Worm (Caenorhabditis elegans) whole organism, early embryonic: ENCODE results near the gene str-136.

Source experiments
- B0310.2 ChIP-seq: sonication (generic microtip); optimal IDR thresholded peaks from 2 replicates; lab custom pipeline; 2016; ENCODE audit warnings: mild to moderate bottlenecking, missing genetic modification characterization, missing compliant biosample characterization
- F13C5.2 ChIP-seq: sonication (generic microtip); optimal IDR thresholded peaks from 2 replicates; lab custom pipeline; 2017; ENCODE audit warnings: mild to moderate bottlenecking, missing genetic modification characterization, inconsistent platforms, missing compliant biosample characterization
- aly-1 ChIP-seq: sonication (generic microtip); optimal IDR thresholded peaks from 2 replicates; lab custom pipeline; 2016; ENCODE audit warnings: missing genetic modification characterization, missing compliant biosample characterization
- ama-1 ChIP-seq: fragments of 150-350 bp; optimal IDR thresholded peaks from 2 replicates; lab custom pipeline; 2014
- ceh-13 ChIP-seq: fragments of 200-800 bp; sonication (Bioruptor generic); optimal IDR thresholded peaks from 2 replicates; lab custom pipeline; 2018; ENCODE audit warnings: mild to moderate bottlenecking, missing genetic modification characterization, missing compliant biosample characterization
- ceh-36 ChIP-seq: sonication (generic microtip); optimal IDR thresholded peaks from 2 replicates; lab custom pipeline; 2016; ENCODE audit warnings: missing genetic modification characterization, inconsistent platforms, missing compliant biosample characterization
- ets-7 ChIP-seq: sonication (generic microtip); optimal IDR thresholded peaks from 2 replicates; lab custom pipeline; 2016; ENCODE audit warnings: missing genotype, missing genetic modification characterization, missing compliant biosample characterization
- flt-1 ChIP-seq: fragments of 200-800 bp; sonication (Bioruptor generic); IDR thresholded peaks from 2 replicates; pipeline ENCODE4 v1.3.6; 2022; ENCODE audit warnings: missing genetic modification characterization, missing compliant biosample characterization
- hmbx-1 ChIP-seq: sonication (generic microtip); optimal IDR thresholded peaks from 2 replicates; lab custom pipeline; 2016; ENCODE audit warnings: mild to moderate bottlenecking, missing genetic modification characterization, missing compliant biosample characterization
- hmg-4 ChIP-seq: fragments of 200-800 bp; sonication (Bioruptor generic); optimal IDR thresholded peaks from 2 replicates; lab custom pipeline; 2018; ENCODE audit warnings: mild to moderate bottlenecking, missing genetic modification characterization, missing compliant biosample characterization
- hnd-1 ChIP-seq: sonication (generic microtip); optimal IDR thresholded peaks from 2 replicates; lab custom pipeline; 2016; ENCODE audit warnings: missing genetic modification characterization, missing compliant biosample characterization
- pes-1 ChIP-seq: fragments of 200-800 bp; sonication (Bioruptor generic); IDR thresholded peaks from 2 replicates; pipeline ENCODE4 v1.3.6; 2022; ENCODE audit warnings: missing genetic modification reagents, missing genetic modification characterization, missing compliant biosample characterization
- scrt-1 ChIP-seq: fragments of 200-800 bp; sonication (Bioruptor generic); IDR thresholded peaks from 2 replicates; pipeline ENCODE4 v1.3.6; 2022; ENCODE audit warnings: missing genetic modification characterization, missing compliant biosample characterization
- sea-1 ChIP-seq: fragments of 200-800 bp; sonication (Bioruptor generic); conservative IDR thresholded peaks from 2 replicates; pipeline ENCODE4 v1.3.6; 2022; ENCODE audit warnings: missing genetic modification characterization, missing compliant biosample characterization
- tbx-11 ChIP-seq: fragments of 200-800 bp; sonication (Bioruptor generic); IDR thresholded peaks from 2 replicates; pipeline ENCODE4 v1.3.6; 2022; ENCODE audit warnings: missing genetic modification characterization, missing compliant biosample characterization
- tbx-37 ChIP-seq: fragments of 200-800 bp; sonication (Bioruptor generic); conservative IDR thresholded peaks from 2 replicates; pipeline ENCODE4 v1.3.6; 2022; ENCODE audit warnings: missing genetic modification reagents, missing genetic modification characterization, missing compliant biosample characterization
- tra-4 ChIP-seq: sonication (generic microtip); optimal IDR thresholded peaks from 2 replicates; lab custom pipeline; 2017; ENCODE audit warnings: missing genetic modification characterization, missing compliant biosample characterization

str-136 gene

DNA sequence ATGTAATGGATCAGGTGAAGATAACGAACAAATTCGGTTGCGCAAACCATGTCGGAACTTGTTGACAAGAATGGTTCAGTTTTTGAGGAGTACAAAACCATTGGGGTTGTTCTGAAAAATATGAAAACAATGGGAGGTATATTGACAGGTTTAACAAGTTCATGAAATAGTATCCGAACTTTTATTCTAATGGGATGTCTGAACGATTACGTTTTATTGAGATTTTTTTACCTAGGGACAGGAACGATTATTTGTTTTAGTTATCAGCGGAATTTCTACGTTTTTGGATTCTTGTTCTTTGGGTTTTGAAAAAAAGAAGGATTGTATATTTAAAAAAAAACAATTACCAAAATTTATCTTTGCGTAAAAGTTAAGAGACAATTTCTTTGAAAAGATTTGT, 2.0 kb upstream of the str-136 start, which contains the start of gene str-135:
TSS of gene str-135 (minus strand) at position 101 of the 400 bp plus-strand sequence.
- no peak for TF ChIP-seq scrt-1 (GFP tag; lab: Robert Waterston, UW)
- no peak for TF ChIP-seq flt-1
- TF ChIP-seq hmg-4 (GFP tag; lab: Kevin White, UChicago), result no peak
- no peak for TF ChIP-seq tra-4 (tag; lab: Kevin White, UChicago)
- TF ChIP-seq tbx-37 (GFP tag; lab: Robert Waterston, UW), result no peak
- no peak for TF ChIP-seq ceh-13 (GFP tag; lab: Kevin White, UChicago)
- no peak for TF ChIP-seq tbx-11 (GFP tag; lab: Robert Waterston, UW)
- TF ChIP-seq F13C5.2 (tag; lab: Kevin White, UChicago), result no peak
- no peak for TF ChIP-seq pes-1 (GFP tag; lab: Robert Waterston, UW)
- TF ChIP-seq hnd-1 (tag; lab: Kevin White, UChicago), result no peak
- no peak for TF ChIP-seq B0310.2 (tag; lab: Kevin White, UChicago)
- TF ChIP-seq ceh-36 (tag; lab: Kevin White, UChicago), result no peak
- no peak for TF ChIP-seq hmbx-1
- TF ChIP-seq ama-1 (lab: Kevin White, UChicago), result no peak
- no peak for TF ChIP-seq aly-1
- TF ChIP-seq sea-1 (GFP tag; lab: Robert Waterston, UW), result no peak
- TF ChIP-seq ets-7 (tag; lab: Kevin White, UChicago), result no peak

DNA sequence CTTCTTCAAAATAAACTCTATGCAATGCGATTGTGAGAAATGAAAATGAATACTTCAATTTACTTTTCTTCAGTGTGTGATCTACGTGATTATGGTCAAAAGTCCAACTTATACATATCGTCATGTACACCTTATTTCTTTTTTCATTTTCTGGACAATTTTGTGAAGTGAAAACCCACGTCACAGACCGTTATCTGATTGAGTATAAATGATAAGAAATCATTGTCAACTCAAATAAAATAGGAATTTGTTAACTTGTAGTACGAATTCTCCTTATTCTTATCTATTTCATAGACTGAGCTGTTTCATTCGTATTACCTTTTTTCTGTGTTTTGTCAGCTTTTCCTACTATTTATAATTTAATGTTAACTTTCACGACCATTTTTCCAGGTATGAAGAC, 6.7 kb downstream of the str-136 start, which contains the start of gene asp-5:
TSS of gene asp-5 (plus strand) at position 391 of the 400 bp plus-strand sequence.
- TF ChIP-seq flt-1, result no peak
- no peak for TF ChIP-seq tbx-11 (GFP tag; lab: Robert Waterston, UW)

DNA sequence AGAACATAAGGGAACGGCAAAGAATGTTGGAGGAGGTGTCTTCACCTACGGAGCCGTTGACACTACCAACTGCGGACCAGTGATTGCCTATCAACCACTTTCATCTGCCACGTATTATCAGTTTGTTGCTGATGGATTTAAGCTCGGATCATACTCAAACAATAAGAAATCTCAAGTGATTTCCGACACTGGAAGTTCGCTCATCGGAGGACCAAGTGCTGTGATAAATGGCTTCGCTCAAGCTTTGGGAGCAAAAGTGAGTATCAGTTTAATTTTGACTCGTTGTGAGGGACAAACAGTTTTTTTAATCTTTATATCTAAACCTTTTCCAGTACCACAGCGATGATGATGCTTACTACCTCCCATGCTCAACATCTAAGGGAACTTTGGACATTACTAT, 7.3 kb downstream of the str-136 start:
- TF ChIP-seq F13C5.2 (tag; lab: Kevin White, UChicago), result no peak
- no peak for TF ChIP-seq hnd-1 (tag; lab: Kevin White, UChicago)
- no peak for TF ChIP-seq ceh-36 (tag; lab: Kevin White, UChicago)

DNA sequence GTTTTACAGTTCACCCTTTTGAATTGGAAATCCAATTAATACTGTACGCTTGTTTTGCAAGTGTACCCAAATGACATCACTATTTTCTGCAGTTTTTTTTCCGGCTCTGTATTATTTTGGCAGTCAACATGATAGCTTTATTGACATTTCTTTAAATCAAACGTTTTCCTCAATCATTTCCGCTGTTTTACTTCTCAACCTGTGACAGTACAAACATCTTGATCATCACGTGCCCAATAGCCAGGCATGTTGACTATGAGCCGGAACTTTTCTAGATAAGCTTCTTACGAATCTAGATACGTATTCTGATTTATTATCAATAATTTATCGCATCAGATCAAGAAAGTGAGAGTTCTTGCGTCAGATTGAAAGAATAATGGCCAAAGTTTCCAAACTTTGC, 8.9 kb downstream of the str-136 start:
- TF ChIP-seq ets-7 (tag; lab: Kevin White, UChicago) (no peak), hmbx-1 (no peak), pes-1 (GFP tag; lab: Robert Waterston, UW) (no peak), tra-4 (tag; lab: Kevin White, UChicago) (no peak), hmg-4 (GFP tag; lab: Kevin White, UChicago) (no peak), sea-1 (GFP tag; lab: Robert Waterston, UW) (no peak), F13C5.2 (tag; lab: Kevin White, UChicago) (no peak), tbx-37 (GFP tag; lab: Robert Waterston, UW) (no peak), aly-1 (no peak), scrt-1 (GFP tag; lab: Robert Waterston, UW) (no peak), ama-1 (lab: Kevin White, UChicago) (no peak), flt-1 (no peak), ceh-13 (GFP tag; lab: Kevin White, UChicago) (no peak), tbx-11 (GFP tag; lab: Robert Waterston, UW) (no peak)

DNA sequence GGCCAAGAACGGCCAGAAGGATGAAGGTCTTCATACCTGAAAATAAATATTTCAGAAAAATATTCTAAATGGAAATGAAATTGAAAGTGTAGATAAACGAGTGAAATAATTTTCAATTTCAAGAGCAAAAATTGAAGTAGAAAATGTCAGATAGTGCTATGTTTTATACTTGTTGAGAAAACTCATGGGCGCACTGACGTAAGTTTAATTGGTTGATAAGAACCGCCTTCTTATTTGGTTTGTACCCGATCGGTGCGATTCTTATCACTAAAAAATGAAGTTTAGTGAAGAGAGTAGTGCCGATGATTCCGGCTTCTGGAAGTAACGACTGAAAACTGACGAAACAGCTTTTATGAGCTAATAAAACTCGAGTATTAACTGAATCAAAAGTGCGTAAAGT, 9.8 kb downstream of the str-136 start, which contains the start of the genes asp-6 and asp-12:
TSS of gene asp-6 (minus strand) at position 36 of the 400 bp plus-strand sequence.
TSS of gene asp-12 (plus strand) at position 309 of the 400 bp plus-strand sequence.
- TF ChIP-seq flt-1 (no peak), tbx-11 (GFP tag; lab: Robert Waterston, UW) (no peak), tra-4 (tag; lab: Kevin White, UChicago) (no peak), hmg-4 (GFP tag; lab: Kevin White, UChicago) (no peak), pes-1 (GFP tag; lab: Robert Waterston, UW) (no peak), hnd-1 (tag; lab: Kevin White, UChicago) (no peak), ama-1 (lab: Kevin White, UChicago) (no peak), ceh-36 (tag; lab: Kevin White, UChicago) (no peak), ets-7 (tag; lab: Kevin White, UChicago) (no peak), scrt-1 (GFP tag; lab: Robert Waterston, UW) (no peak), sea-1 (GFP tag; lab: Robert Waterston, UW) (no peak), hmbx-1 (no peak), ceh-13 (GFP tag; lab: Kevin White, UChicago) (no peak), F13C5.2 (tag; lab: Kevin White, UChicago) (no peak), tbx-37 (GFP tag; lab: Robert Waterston, UW) (no peak)

ce11 chrV:8267275-8267674, 11.5 kb downstream of the str-136 start:
- TF ChIP-seq ama-1 (lab: Kevin White, UChicago) (no peak), B0310.2 (tag; lab: Kevin White, UChicago) (no peak), hmbx-1 (no peak), tra-4 (tag; lab: Kevin White, UChicago) (no peak), tbx-37 (GFP tag; lab: Robert Waterston, UW) (no peak), tbx-11 (GFP tag; lab: Robert Waterston, UW) (no peak), scrt-1 (GFP tag; lab: Robert Waterston, UW) (no peak), aly-1 (no peak), ets-7 (tag; lab: Kevin White, UChicago) (no peak), hmg-4 (GFP tag; lab: Kevin White, UChicago) (no peak), F13C5.2 (tag; lab: Kevin White, UChicago) (no peak), pes-1 (GFP tag; lab: Robert Waterston, UW) (no peak), flt-1 (no peak), hnd-1 (tag; lab: Kevin White, UChicago) (no peak), sea-1 (GFP tag; lab: Robert Waterston, UW) (no peak), ceh-36 (tag; lab: Kevin White, UChicago) (no peak), ceh-13 (GFP tag; lab: Kevin White, UChicago) (no peak)

DNA sequence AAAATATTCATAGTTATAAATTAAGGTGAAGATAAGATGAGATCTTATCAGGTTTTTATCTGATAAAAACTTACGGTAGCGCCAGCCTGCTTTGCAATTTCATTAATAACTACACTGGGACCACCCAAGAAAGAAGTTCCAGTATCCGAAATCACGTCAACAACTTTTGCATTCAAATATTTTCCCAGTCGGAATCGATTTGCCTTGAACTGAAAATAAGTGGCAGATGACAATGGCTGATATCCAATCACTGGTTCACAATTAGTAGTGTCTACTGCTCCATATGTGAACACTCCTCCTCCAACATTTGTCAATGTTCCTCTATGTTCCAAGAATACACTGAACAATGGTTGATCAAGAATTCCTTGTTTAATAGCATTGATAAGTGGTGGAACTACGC, 12.5 kb downstream of the str-136 start, which contains the start of gene F21F8.5:
TSS of gene F21F8.5 (minus strand) at position 101 of the 400 bp plus-strand sequence.
- TF ChIP-seq flt-1, result no peak
- no peak for TF ChIP-seq aly-1
- TF ChIP-seq ets-7 (tag; lab: Kevin White, UChicago), result no peak
- TF ChIP-seq ama-1 (lab: Kevin White, UChicago), result no peak
- TF ChIP-seq hmbx-1, result no peak
- TF ChIP-seq tbx-37 (GFP tag; lab: Robert Waterston, UW), result no peak
- TF ChIP-seq F13C5.2 (tag; lab: Kevin White, UChicago), result no peak
- TF ChIP-seq B0310.2 (tag; lab: Kevin White, UChicago), result no peak
- no peak for TF ChIP-seq pes-1 (GFP tag; lab: Robert Waterston, UW)
